Fruit fly (Drosophila melanogaster) whole organism, larva: ENCODE measurements around the gene Cbs.

Experiments used
- noc ChIP-seq: fragments of 200-800 bp; sonication (Bioruptor generic); optimal IDR thresholded peaks from 3 replicates; lab custom pipeline; 2019; ENCODE audit warnings: missing biosample characterization, mild to moderate bottlenecking, missing genetic modification characterization, moderate library complexity

The Cbs gene

dm6 chrX:21047717-21048116 lies 2.8 kb downstream of the Cbs start:
- TF ChIP-seq noc (tag; lab: Kevin White, UChicago), result no peak

- peak; percentile 71 for TF ChIP-seq noc (tag; lab: Kevin White, UChicago)
These were observed 8.3 kb downstream of the Cbs start for dm6 chrX:21053099-21053715.

- TF ChIP-seq noc (tag; lab: Kevin White, UChicago), result peak; percentile 97
These were observed 9.1 kb downstream of the Cbs start, which contains the start of the genes Stt3A and bves for dm6 chrX:21053849-21054581. TSS of gene Stt3A (minus strand) at chrX:21053937. TSS of gene bves (plus strand) at chrX:21053963.

- no peak for TF ChIP-seq noc (tag; lab: Kevin White, UChicago)
These were observed 10.1 kb downstream of the Cbs start for dm6 chrX:21054963-21055480.

dm6 chrX:21056732-21057131 lies 11.8 kb downstream of the Cbs start:
- TF ChIP-seq noc (tag; lab: Kevin White, UChicago), result no peak

- no peak for TF ChIP-seq noc (tag; lab: Kevin White, UChicago)
These were observed 13.5 kb downstream of the Cbs start for dm6 chrX:21058437-21058836.

- TF ChIP-seq noc (tag; lab: Kevin White, UChicago), result peak; percentile 83
These were observed 14.1 kb downstream of the Cbs start for dm6 chrX:21058991-21059390.

- TF ChIP-seq noc (tag; lab: Kevin White, UChicago), result no peak
These were observed 15.6 kb downstream of the Cbs start for dm6 chrX:21060579-21060978.

- no peak for TF ChIP-seq noc (tag; lab: Kevin White, UChicago)
These were observed 20.0 kb downstream of the Cbs start for dm6 chrX:21064927-21065326.

dm6 chrX:21065775-21066174 lies 20.8 kb downstream of the Cbs start:
- no peak for TF ChIP-seq noc (tag; lab: Kevin White, UChicago)

- TF ChIP-seq noc (tag; lab: Kevin White, UChicago), result no peak
These were observed 22.5 kb downstream of the Cbs start, which contains the start of gene CG32512 for dm6 chrX:21067474-21067873. TSS of gene CG32512 (minus strand) at chrX:21067540.

dm6 chrX:21067908-21068307 lies 23.0 kb downstream of the Cbs start:
- TF ChIP-seq noc (tag; lab: Kevin White, UChicago), result no peak

dm6 chrX:21071693-21072357 lies 26.9 kb downstream of the Cbs start:
- no peak for TF ChIP-seq noc (tag; lab: Kevin White, UChicago)

- peak; percentile 74 for TF ChIP-seq noc (tag; lab: Kevin White, UChicago)
These were observed 28.0 kb downstream of the Cbs start for dm6 chrX:21072953-21073352.

- no peak for TF ChIP-seq noc (tag; lab: Kevin White, UChicago)
These were observed 28.8 kb downstream of the Cbs start for dm6 chrX:21073641-21074328.

dm6 chrX:21074329-21074708 lies 29.4 kb downstream of the Cbs start:
- no peak for TF ChIP-seq noc (tag; lab: Kevin White, UChicago)
